Fruit fly (Drosophila melanogaster) S2 (cell line): ENCODE results near the gene Cyp4d1.

Experiments
- CG8478 ChIP-seq: fragments of >200 bp; optimal IDR thresholded peaks from 2 replicates; lab custom pipeline; 2018
- CTCF ChIP-seq, 2 experiments: fragments of >200 bp; optimal IDR thresholded peaks; 2 replicates each; lab custom pipeline; 2018

- TF ChIP-seq CTCF (optimal IDR thresholded peaks at IDR 0.05; lab: Kevin White, UChicago): no peak
- TF ChIP-seq CG8478 (lab: Kevin White, UChicago): peak; percentile 49
These were observed 3.9 kb downstream of the Cyp4d1 start for dm6 chrX:2157929-2158610.
